Fruit fly (Drosophila melanogaster) whole organism: ENCODE data around the gene CG14990.

Experiments used
- CG8478 ChIP-seq: fragments of >200 bp; optimal IDR thresholded peaks from 2 replicates; lab custom pipeline; 2018; ENCODE audit warnings: inconsistent platforms
- Dll ChIP-seq: fragments of >200 bp; optimal IDR thresholded peaks from 2 replicates; lab custom pipeline; 2017
- EcR ChIP-seq, 2 experiments: fragments of >200 bp; optimal IDR thresholded peaks; 2 replicates each; lab custom pipeline; 2017; ENCODE audit warnings: missing biosample characterization in 2 of 2, missing genetic modification characterization in 2 of 2, missing genetic modification reagents in 2 of 2
- pan ChIP-seq: fragments of >200 bp; optimal IDR thresholded peaks from 2 replicates; lab custom pipeline; 2017
- psq ChIP-seq: fragments of >200 bp; optimal IDR thresholded peaks from 2 replicates; lab custom pipeline; 2017
- usp ChIP-seq: fragments of >200 bp; optimal IDR thresholded peaks from 2 replicates; lab custom pipeline; 2017; ENCODE audit warnings: missing biosample characterization, missing genetic modification characterization, mixed read lengths

Gene CG14990

DNA sequence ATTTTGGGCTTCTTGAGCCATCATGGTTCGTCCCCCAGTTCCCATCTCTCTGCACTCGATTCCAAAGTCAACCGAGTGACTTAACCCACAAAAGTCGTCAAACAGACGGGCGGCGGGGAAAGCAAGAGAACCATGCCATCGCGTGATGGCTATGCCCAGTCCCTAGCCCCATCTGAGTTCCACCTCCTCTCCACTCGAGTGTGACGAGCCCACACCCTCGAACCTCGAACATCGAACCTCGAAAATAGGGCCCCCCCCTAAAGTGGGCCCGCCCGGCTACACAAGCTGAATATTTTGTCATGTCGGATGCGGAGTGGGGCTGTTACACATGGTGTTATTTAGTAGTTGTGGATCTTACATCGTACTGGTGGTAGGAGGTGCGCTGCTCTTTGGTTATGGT lies 3.5 kb downstream of the CG14990 start:
- TF ChIP-seq Dll: no peak
- TF ChIP-seq pan (lab: Kevin White, UChicago): no peak
- TF ChIP-seq psq (lab: Kevin White, UChicago): no peak
- no peak for TF ChIP-seq EcR (GFP tag; optimal IDR thresholded peaks at IDR 0.05; lab: Kevin White, UChicago)
- no peak for TF ChIP-seq usp (GFP tag; lab: Kevin White, UChicago)
- TF ChIP-seq CG8478 (lab: Kevin White, UChicago): no peak

dm6 chr3L:4099194-4099593 lies 6.2 kb downstream of the CG14990 start:
- peak in 1 of 2 experiments; percentile 29 for TF ChIP-seq EcR (GFP tag; optimal IDR thresholded peaks at IDR 0.05; lab: Kevin White, UChicago)
- no peak for TF ChIP-seq pan (lab: Kevin White, UChicago)

DNA sequence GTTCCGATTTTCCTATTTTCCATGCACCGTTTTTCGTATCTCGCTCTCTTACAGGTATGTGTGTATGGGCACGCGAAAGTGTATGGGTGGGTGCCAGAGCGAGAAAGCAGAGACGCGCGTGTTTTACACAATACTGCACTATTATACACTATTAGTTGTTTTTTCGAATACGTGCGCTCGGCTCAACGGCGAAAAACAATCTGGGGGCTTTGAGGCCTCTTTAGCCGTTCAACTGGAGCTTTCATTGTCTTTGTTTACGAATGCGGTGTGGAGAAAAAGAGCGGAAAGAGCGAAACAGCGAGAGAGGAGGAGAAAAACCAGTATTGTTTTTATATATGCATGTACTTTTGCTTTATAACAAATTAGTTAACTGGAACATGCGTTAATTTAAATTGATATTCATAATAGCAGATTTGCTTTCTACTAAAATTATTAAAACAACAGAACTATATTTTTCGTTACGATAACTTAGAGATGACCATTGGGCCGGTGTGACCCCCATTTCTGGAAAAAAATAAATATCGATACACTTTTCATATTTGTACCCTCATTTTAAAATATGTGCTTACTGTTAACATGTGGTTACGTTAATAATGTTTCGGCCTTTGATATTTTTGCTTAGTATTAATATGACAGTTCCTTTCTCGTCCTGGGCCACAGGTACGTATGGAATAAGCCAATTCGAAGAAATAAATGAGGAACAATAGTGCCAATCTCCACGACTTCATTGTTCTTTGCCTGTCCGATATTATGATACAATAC lies 9.7 kb downstream of the CG14990 start, which contains the start of gene CG14995:
CG14995 (minus strand) TSS at position 761 of the 762 bp plus-strand sequence.
- TF ChIP-seq psq (lab: Kevin White, UChicago) (peak; percentile 74), EcR (GFP tag; optimal IDR thresholded peaks at IDR 0.05; lab: Kevin White, UChicago) (no peak)

- TF ChIP-seq Dll: no peak
- no peak for TF ChIP-seq usp (GFP tag; lab: Kevin White, UChicago)
- TF ChIP-seq psq (lab: Kevin White, UChicago): no peak
- no peak for TF ChIP-seq CG8478 (lab: Kevin White, UChicago)
- no peak for TF ChIP-seq EcR (GFP tag; optimal IDR thresholded peaks at IDR 0.05; lab: Kevin White, UChicago)
- no peak for TF ChIP-seq pan (lab: Kevin White, UChicago)
These were observed 10.5 kb downstream of the CG14990 start, which contains the start of gene Fit1 for dm6 chr3L:4103258-4104247. Gene Fit1 (plus strand): TSS chr3L:4103564.

DNA sequence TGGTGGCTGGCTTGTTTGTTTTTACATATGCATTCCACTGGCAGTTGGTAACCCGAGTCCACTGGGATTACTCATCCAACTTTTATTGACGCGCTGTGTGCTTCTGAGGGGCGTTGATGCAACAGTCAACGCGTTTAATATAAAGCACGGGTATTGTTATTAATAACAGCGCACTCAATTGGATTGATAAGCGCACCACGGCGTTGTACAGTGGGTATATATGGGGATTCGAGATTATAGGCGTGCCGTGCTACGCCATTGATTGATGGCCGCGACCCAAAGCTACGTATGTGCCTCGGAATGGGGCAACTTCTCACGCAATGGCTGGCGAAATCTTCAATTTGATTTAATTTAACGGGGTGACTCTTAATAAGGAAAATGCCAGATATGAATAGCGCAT lies 14.1 kb downstream of the CG14990 start:
- no peak for TF ChIP-seq pan (lab: Kevin White, UChicago)
- no peak for TF ChIP-seq usp (GFP tag; lab: Kevin White, UChicago)

DNA sequence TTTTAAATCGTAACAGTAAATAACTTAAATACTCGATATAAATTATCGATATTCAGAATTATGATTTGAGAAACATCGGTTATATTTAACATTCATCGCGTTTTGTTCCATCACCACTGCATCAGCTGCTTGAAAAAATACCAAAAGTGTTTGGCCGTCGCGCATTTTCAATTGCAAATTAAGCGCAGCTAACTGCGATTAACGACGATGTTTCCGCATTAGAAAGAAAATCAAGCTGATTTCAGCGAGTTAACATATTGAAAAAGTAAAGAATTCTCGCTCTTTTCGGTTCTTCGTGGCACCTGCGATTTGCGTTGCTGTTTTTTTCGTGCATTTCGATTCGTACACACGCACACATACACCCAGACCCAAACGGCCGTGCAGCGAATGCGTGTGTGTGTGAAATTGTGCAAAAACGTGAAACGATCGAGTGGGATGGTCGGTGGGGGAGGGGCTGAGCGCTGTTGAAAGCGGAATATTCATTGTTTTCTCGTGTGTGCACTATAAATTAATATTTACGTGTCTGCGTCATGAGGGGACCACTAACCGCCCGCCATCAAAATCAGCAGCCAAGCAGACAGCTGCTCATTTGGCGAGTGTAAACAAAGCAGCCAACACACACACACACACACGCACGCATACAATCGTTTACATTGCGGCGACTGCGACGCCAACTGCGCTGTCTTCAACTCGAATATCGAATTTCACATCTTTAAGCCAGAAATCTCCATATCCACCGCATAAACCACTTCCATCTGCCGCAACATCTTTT lies 15.3 kb downstream of the CG14990 start, which contains the start of gene Ack:
Ack (plus strand) TSS at position 115 of the 772 bp plus-strand sequence.
- TF ChIP-seq Dll: no peak
- TF ChIP-seq CG8478 (lab: Kevin White, UChicago): peak; percentile 52

DNA sequence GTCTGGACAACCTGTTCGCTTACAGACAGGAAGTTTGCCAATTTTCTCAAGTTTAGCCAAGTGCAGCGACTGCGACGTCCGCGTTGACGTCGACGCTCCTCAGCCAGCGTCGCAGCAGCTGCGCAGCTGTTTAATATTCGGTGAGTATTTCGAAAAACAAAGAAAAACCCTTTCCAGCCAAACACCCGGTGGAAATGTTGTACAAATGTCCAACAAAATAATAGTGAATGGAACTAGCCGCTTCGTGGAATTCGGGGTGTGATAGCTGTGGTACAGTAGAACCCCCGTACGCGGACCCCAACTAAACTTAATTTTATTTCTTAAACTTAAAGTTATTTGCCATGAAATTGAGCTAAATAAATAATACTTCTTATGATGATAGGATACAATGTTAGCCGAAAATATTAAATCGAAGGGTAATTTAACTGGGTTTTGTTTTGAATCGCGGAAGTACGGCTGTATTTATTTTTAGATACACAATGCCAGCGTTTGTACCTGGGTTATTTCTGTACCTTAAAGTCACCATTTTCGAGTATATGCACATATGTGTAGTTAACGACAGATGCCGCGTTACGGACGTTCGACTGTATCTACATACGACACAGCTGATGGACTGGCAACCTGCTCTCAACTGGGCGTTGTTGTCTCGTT lies 16.0 kb downstream of the CG14990 start:
- no peak for TF ChIP-seq usp (GFP tag; lab: Kevin White, UChicago)
- no peak for TF ChIP-seq EcR (GFP tag; optimal IDR thresholded peaks at IDR 0.05; lab: Kevin White, UChicago)
- no peak for TF ChIP-seq CG8478 (lab: Kevin White, UChicago)
- TF ChIP-seq pan (lab: Kevin White, UChicago): no peak
- TF ChIP-seq Dll: no peak
- no peak for TF ChIP-seq psq (lab: Kevin White, UChicago)

DNA sequence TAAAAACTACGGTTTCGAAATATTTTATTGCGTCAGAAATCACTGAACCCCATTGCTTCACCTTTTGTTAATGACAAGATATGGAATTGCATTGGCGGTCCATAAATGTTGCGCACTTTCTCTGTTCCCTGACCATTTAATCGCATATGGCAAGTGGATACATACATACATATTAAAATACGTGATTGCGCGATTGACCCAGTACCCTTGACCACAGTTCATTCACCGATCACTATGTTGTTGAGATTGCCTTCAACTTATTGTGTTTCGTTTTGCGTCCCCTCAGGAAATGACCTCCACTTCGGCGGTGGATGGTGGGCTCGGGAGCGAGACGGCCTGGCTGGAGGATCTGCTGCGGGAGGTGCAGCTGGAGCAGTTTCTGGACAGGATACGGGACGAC lies 17.2 kb downstream of the CG14990 start:
- TF ChIP-seq EcR (GFP tag; optimal IDR thresholded peaks at IDR 0.05; lab: Kevin White, UChicago) (no peak), pan (lab: Kevin White, UChicago) (no peak), psq (lab: Kevin White, UChicago) (no peak), CG8478 (lab: Kevin White, UChicago) (no peak), usp (GFP tag; lab: Kevin White, UChicago) (no peak), Dll (no peak)

DNA sequence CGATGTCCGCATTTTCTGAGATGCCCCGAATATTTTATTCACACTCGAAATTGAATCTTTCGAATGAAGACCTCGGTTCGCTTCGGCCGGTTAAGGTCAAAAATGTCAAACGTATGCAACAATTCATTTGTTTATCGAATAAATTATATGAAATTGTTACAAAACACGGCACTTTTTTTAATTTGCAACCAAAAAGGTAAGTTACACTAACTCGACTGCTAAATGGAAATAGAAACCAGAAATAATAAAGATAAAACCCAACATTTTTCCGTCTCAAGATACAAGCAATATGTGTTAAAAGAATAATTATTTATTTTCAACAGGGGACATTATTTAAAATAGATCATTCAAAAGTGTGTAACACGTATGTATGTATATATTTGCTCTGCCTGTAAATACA lies 21.0 kb downstream of the CG14990 start:
- TF ChIP-seq psq (lab: Kevin White, UChicago): no peak
- TF ChIP-seq pan (lab: Kevin White, UChicago): no peak
- TF ChIP-seq CG8478 (lab: Kevin White, UChicago): no peak
- no peak for TF ChIP-seq usp (GFP tag; lab: Kevin White, UChicago)
- TF ChIP-seq Dll: no peak
- no peak for TF ChIP-seq EcR (GFP tag; optimal IDR thresholded peaks at IDR 0.05; lab: Kevin White, UChicago)

DNA sequence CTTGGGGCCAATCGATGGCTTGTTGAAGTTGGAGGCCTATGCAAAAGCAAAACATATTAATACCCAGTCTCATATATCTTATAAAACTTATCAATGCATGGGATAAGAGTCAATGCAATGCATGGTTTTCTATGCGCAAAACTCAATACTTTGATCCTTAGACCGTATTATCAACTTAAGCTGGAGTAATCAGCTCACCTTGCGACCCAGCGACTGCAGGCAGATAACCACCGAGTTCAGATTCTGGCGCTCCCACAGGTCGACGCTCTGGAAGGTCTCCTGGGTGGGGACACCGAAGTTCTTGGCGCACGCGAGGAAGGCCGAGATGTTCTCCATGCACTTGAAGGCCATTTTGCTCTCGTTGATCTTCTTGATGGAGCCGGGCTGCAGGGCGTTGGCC lies 22.1 kb downstream of the CG14990 start:
- no peak for TF ChIP-seq Dll

DNA sequence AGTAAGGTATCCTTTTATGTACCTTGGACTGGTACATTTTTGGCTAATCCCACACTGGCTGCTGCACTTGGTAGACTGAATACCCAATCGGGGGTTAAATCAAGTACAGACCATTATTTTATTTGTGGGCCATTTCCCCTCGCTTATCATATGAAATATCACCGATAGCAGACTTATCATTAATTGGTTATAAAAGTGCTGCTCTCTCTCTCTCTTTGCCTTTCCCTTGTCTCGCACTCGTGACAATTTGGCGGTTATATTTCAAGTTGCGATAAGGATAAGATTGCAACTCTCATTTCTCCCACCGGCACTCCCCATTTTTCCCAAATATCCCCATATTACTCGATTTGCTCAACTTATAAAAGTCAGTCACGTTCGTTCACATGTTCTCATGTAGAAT lies 22.7 kb downstream of the CG14990 start:
- TF ChIP-seq EcR (GFP tag; optimal IDR thresholded peaks at IDR 0.05; lab: Kevin White, UChicago) (no peak), usp (GFP tag; lab: Kevin White, UChicago) (no peak), CG8478 (lab: Kevin White, UChicago) (no peak), pan (lab: Kevin White, UChicago) (no peak), Dll (no peak), psq (lab: Kevin White, UChicago) (no peak)
